Worm (Caenorhabditis elegans) whole organism, L1 larva: Measurements from ENCODE around the gene T24H10.4.

ENCODE experiments used
- C16A3.4 ChIP-seq: fragments of 150-350 bp; optimal IDR thresholded peaks from 2 replicates; lab custom pipeline; 2014; ENCODE audit warnings: missing biosample characterization, missing genetic modification characterization
- C34B4.2 ChIP-seq: sonication (generic microtip); optimal IDR thresholded peaks from 2 replicates; lab custom pipeline; 2017; ENCODE audit warnings: mild to moderate bottlenecking, missing genetic modification characterization, missing compliant biosample characterization
- F16B12.6 ChIP-seq: fragments of 150-350 bp; optimal IDR thresholded peaks from 2 replicates; lab custom pipeline; 2014; ENCODE audit warnings: missing biosample characterization, missing genetic modification characterization
- aha-1 ChIP-seq: fragments of 150-350 bp; optimal IDR thresholded peaks from 2 replicates; lab custom pipeline; 2014; ENCODE audit warnings: missing biosample characterization, missing genetic modification characterization
- aly-2 ChIP-seq: fragments of 150-350 bp; optimal IDR thresholded peaks from 2 replicates; lab custom pipeline; 2014; ENCODE audit warnings: missing biosample characterization, missing genetic modification characterization
- blmp-1 ChIP-seq: fragments of 150-350 bp; optimal IDR thresholded peaks from 2 replicates; lab custom pipeline; 2014; ENCODE audit warnings: missing biosample characterization, missing genetic modification characterization
- ceh-8 ChIP-seq: fragments of 200-800 bp; sonication (Bioruptor generic); optimal IDR thresholded peaks from 2 replicates; lab custom pipeline; 2018; ENCODE audit warnings: mild to moderate bottlenecking, missing genetic modification characterization, moderate library complexity, missing compliant biosample characterization
- ceh-90 ChIP-seq: sonication (generic microtip); optimal IDR thresholded peaks from 2 replicates; lab custom pipeline; 2016; ENCODE audit warnings: missing genetic modification characterization, missing compliant biosample characterization
- ces-1 ChIP-seq: fragments of 150-350 bp; optimal IDR thresholded peaks from 2 replicates; lab custom pipeline; 2014; ENCODE audit warnings: missing biosample characterization, missing genetic modification reagents, missing genetic modification characterization
- dpl-1 ChIP-seq, 3 experiments: fragments of 150-350 bp in 2 of 3; sonication (generic microtip) in 1 of 3; optimal IDR thresholded peaks; 2 replicates each; lab custom pipeline; 2014 to 2017; ENCODE audit warnings: missing biosample characterization in 3 of 3, missing genetic modification characterization in 3 of 3, missing genetic modification reagents in 3 of 3
- dsc-1 ChIP-seq: sonication (generic microtip); optimal IDR thresholded peaks from 2 replicates; lab custom pipeline; 2016; ENCODE audit warnings: mild to moderate bottlenecking, missing genetic modification characterization, missing compliant biosample characterization
- efl-1 ChIP-seq, 4 experiments: fragments of 150-350 bp; optimal IDR thresholded peaks in 3 of 4; peaks in 1 of 4; 1 replicate in 1 of 4; 2 replicates in 3 of 4; lab custom pipeline; 2014; ENCODE audit warnings: missing biosample characterization in 2 of 4, missing genetic modification characterization in 2 of 4, missing genetic modification reagents in 2 of 4
- elt-3 ChIP-seq, 6 experiments: fragments of 150-350 bp in 1 of 6; sonication (generic microtip); optimal IDR thresholded peaks; 2 replicates each; lab custom pipeline; 2017 to 2018; ENCODE audit warnings: missing biosample characterization in 6 of 6, missing genetic modification characterization in 6 of 6, inconsistent platforms in 1 of 6
- fkh-10 ChIP-seq: sonication (generic microtip); optimal IDR thresholded peaks from 2 replicates; lab custom pipeline; 2017; ENCODE audit warnings: missing biosample characterization, missing genetic modification reagents, missing genetic modification characterization
- fkh-8 ChIP-seq: sonication (generic microtip); optimal IDR thresholded peaks from 2 replicates; lab custom pipeline; 2016; ENCODE audit warnings: mild to moderate bottlenecking, missing genetic modification characterization, missing compliant biosample characterization
- fos-1 ChIP-seq: fragments of 150-350 bp; optimal IDR thresholded peaks from 2 replicates; lab custom pipeline; 2014; ENCODE audit warnings: missing biosample characterization, missing genetic modification characterization
- grh-1 ChIP-seq: fragments of 200-800 bp; sonication (Bioruptor generic); IDR thresholded peaks from 2 replicates; pipeline ENCODE4 v1.3.6; 2022; ENCODE audit warnings: missing genetic modification reagents, missing genetic modification characterization, missing compliant biosample characterization
- hpl-2 ChIP-seq: fragments of 150-350 bp; optimal IDR thresholded peaks from 2 replicates; lab custom pipeline; 2014; ENCODE audit warnings: missing biosample characterization, missing genetic modification reagents, missing genetic modification characterization
- lin-14 ChIP-seq: fragments of 200-800 bp; sonication (Bioruptor generic); optimal IDR thresholded peaks from 2 replicates; lab custom pipeline; 2018; ENCODE audit warnings: mild to moderate bottlenecking, missing genetic modification characterization, moderate library complexity, missing compliant biosample characterization
- lsy-2 ChIP-seq, 2 experiments: fragments of 150-350 bp; optimal IDR thresholded peaks; 2 replicates each; lab custom pipeline; 2014; ENCODE audit warnings: missing biosample characterization in 2 of 2, missing genetic modification characterization in 2 of 2
- mep-1 ChIP-seq: fragments of 150-350 bp; optimal IDR thresholded peaks from 2 replicates; lab custom pipeline; 2014; ENCODE audit warnings: missing biosample characterization, missing genetic modification characterization
- nhr-11 ChIP-seq: fragments of 150-350 bp; optimal IDR thresholded peaks from 2 replicates; lab custom pipeline; 2014; ENCODE audit warnings: missing biosample characterization, missing genetic modification characterization
- nhr-47 ChIP-seq: sonication (generic microtip); optimal IDR thresholded peaks from 2 replicates; lab custom pipeline; 2016; ENCODE audit warnings: mild to moderate bottlenecking, missing genetic modification characterization, moderate library complexity, missing compliant biosample characterization
- nhr-71 ChIP-seq: sonication (generic microtip); optimal IDR thresholded peaks from 2 replicates; lab custom pipeline; 2016; ENCODE audit warnings: mild to moderate bottlenecking, missing genetic modification characterization, moderate library complexity, missing compliant biosample characterization
- nhr-76 ChIP-seq: sonication (generic microtip); optimal IDR thresholded peaks from 2 replicates; lab custom pipeline; 2017; ENCODE audit warnings: missing biosample characterization, missing genetic modification characterization
- nhr-77 ChIP-seq: fragments of 150-350 bp; optimal IDR thresholded peaks from 2 replicates; lab custom pipeline; 2014; ENCODE audit warnings: missing biosample characterization, missing genetic modification characterization
- nhr-84 ChIP-seq: sonication (generic microtip); optimal IDR thresholded peaks from 2 replicates; lab custom pipeline; 2017; ENCODE audit warnings: missing biosample characterization, missing genetic modification characterization
- nhr-90 ChIP-seq: sonication (generic microtip); optimal IDR thresholded peaks from 2 replicates; lab custom pipeline; 2016; ENCODE audit warnings: mild to moderate bottlenecking, missing genetic modification characterization, missing compliant biosample characterization; ENCODE audit not compliant: poor library complexity
- skn-1 ChIP-seq: fragments of 150-350 bp; optimal IDR thresholded peaks from 2 replicates; lab custom pipeline; 2014; ENCODE audit warnings: missing biosample characterization, missing genetic modification characterization
- swsn-7 ChIP-seq: sonication (generic microtip); optimal IDR thresholded peaks from 2 replicates; lab custom pipeline; 2016; ENCODE audit warnings: missing genetic modification characterization, missing compliant biosample characterization
- tbx-2 ChIP-seq: sonication (generic microtip); optimal IDR thresholded peaks from 2 replicates; lab custom pipeline; 2016; ENCODE audit warnings: missing genetic modification characterization, missing compliant biosample characterization
- tlp-1 ChIP-seq: fragments of 150-350 bp; optimal IDR thresholded peaks from 2 replicates; lab custom pipeline; 2014; ENCODE audit warnings: missing biosample characterization, missing genetic modification characterization
- unc-130 ChIP-seq: fragments of 150-350 bp; optimal IDR thresholded peaks from 2 replicates; lab custom pipeline; 2017; ENCODE audit warnings: missing biosample characterization, missing genetic modification characterization, inconsistent platforms
- unc-62 ChIP-seq: fragments of 150-350 bp; optimal IDR thresholded peaks from 2 replicates; lab custom pipeline; 2014; ENCODE audit warnings: missing biosample characterization, missing genetic modification reagents, missing genetic modification characterization
- unc-86 ChIP-seq: sonication (generic microtip); optimal IDR thresholded peaks from 2 replicates; lab custom pipeline; 2016; ENCODE audit warnings: missing genetic modification characterization, missing compliant biosample characterization
- vab-15 ChIP-seq: sonication (generic microtip); optimal IDR thresholded peaks from 2 replicates; lab custom pipeline; 2017; ENCODE audit warnings: missing genotype, mild to moderate bottlenecking, missing genetic modification characterization, missing compliant biosample characterization
- ztf-11 ChIP-seq, 2 experiments: sonication (generic microtip); optimal IDR thresholded peaks; 2 replicates each; lab custom pipeline; 2016 to 2017; ENCODE audit warnings: missing genetic modification characterization in 2 of 2, missing biosample characterization in 1 of 2, missing compliant biosample characterization in 1 of 2
- ztf-4 ChIP-seq: fragments of 150-350 bp; optimal IDR thresholded peaks from 2 replicates; lab custom pipeline; 2014; ENCODE audit warnings: missing biosample characterization, missing genetic modification characterization

The T24H10.4 gene

ce11 chrII:9128132-9128531 lies 18.8 kb downstream of the T24H10.4 start (continued):
- TF ChIP-seq blmp-1 (tag; lab: Kevin White, UChicago) (peak; percentile 98), nhr-71 (peak; percentile 32)

ce11 chrII:9130339-9130738 lies 21.0 kb downstream of the T24H10.4 start:
- TF ChIP-seq fos-1 (tag; lab: Kevin White, UChicago) (peak; percentile 11), hpl-2 (GFP tag; lab: Kevin White, UChicago) (no peak), grh-1 (no peak), nhr-47 (tag; lab: Kevin White, UChicago) (no peak), aly-2 (tag; lab: Kevin White, UChicago) (no peak), ceh-8 (GFP tag; lab: Kevin White, UChicago) (no peak), dsc-1 (tag; lab: Kevin White, UChicago) (peak; percentile 56), fkh-8 (tag; lab: Kevin White, UChicago) (peak; percentile 61), unc-62 (no peak), dpl-1 (GFP tag; optimal IDR thresholded peaks at IDR 0.05; lab: Kevin White, UChicago) (no peak), ceh-90 (no peak), tbx-2 (tag; lab: Kevin White, UChicago) (no peak), C16A3.4 (tag; lab: Kevin White, UChicago) (no peak), aha-1 (tag; lab: Kevin White, UChicago) (no peak), blmp-1 (tag; lab: Kevin White, UChicago) (peak; percentile 37), lin-14 (GFP tag; lab: Kevin White, UChicago) (peak; percentile 21), unc-86 (tag; lab: Kevin White, UChicago) (no peak)
- TF ChIP-seq, all 84 proteins: peak for 5

- TF ChIP-seq blmp-1 (tag; lab: Kevin White, UChicago) (no peak), mep-1 (no peak), ceh-90 (no peak), tlp-1 (tag; lab: Kevin White, UChicago) (no peak), skn-1 (tag; lab: Kevin White, UChicago) (no peak), nhr-71 (no peak), ztf-4 (tag; lab: Kevin White, UChicago) (no peak), nhr-76 (tag; lab: Kevin White, UChicago) (no peak), aly-2 (tag; lab: Kevin White, UChicago) (no peak), C34B4.2 (tag; lab: Kevin White, UChicago) (no peak), ztf-11 (tag; optimal IDR thresholded peaks at IDR 0.05; lab: Kevin White, UChicago) (no peak), ces-1 (GFP tag; lab: Kevin White, UChicago) (no peak), nhr-84 (no peak), grh-1 (no peak), elt-3 (tag; optimal IDR thresholded peaks at IDR 0.05; lab: Kevin White, UChicago) (no peak), nhr-77 (tag; lab: Kevin White, UChicago) (no peak)
Measured at ce11 chrII:9131363-9131762, 22.0 kb downstream of the T24H10.4 start, which contains the start of gene C16D2.1. Gene C16D2.1 (plus strand): TSS chrII:9131663.

ce11 chrII:9132338-9132737 lies 23.0 kb downstream of the T24H10.4 start:
- TF ChIP-seq mep-1 (no peak), swsn-7 (tag; lab: Kevin White, UChicago) (no peak), tbx-2 (tag; lab: Kevin White, UChicago) (no peak), fkh-10 (GFP tag; lab: Kevin White, UChicago) (no peak), vab-15 (tag; lab: Kevin White, UChicago) (no peak), nhr-76 (tag; lab: Kevin White, UChicago) (no peak), efl-1 (optimal IDR thresholded peaks at IDR 0.05; lab: Kevin White, UChicago) (no peak), efl-1 (GFP tag; optimal IDR thresholded peaks at IDR 0.05 in 1 of 2; lab: Kevin White, UChicago) (no peak), nhr-71 (no peak), lsy-2 (tag; optimal IDR thresholded peaks at IDR 0.05; lab: Kevin White, UChicago) (no peak), nhr-47 (tag; lab: Kevin White, UChicago) (no peak), grh-1 (no peak), F16B12.6 (no peak), ztf-4 (tag; lab: Kevin White, UChicago) (no peak), nhr-84 (no peak), unc-130 (tag; lab: Kevin White, UChicago) (no peak), hpl-2 (GFP tag; lab: Kevin White, UChicago) (no peak), nhr-11 (tag; lab: Kevin White, UChicago) (no peak), nhr-90 (tag; lab: Kevin White, UChicago) (no peak), elt-3 (tag; optimal IDR thresholded peaks at IDR 0.05; lab: Kevin White, UChicago) (no peak)
